Worm (Caenorhabditis elegans): Measurements from ENCODE around the gene hrg-6.
"Not testable (repeated sequence)": the region's sequence is repeated elsewhere in the genome, so short reads cannot be mapped to it uniquely, and the experiment has no call there.

hrg-6 gene

ce11 chrIV:11032288-11032687 is at the start of gene hrg-6:
Gene hrg-6, plus strand, starts transcription at chrIV:11032588.
- TF ChIP-seq unc-62 (GFP tag; optimal IDR thresholded peaks at IDR 0.05), result no peak

- no peak for TF ChIP-seq unc-62 (GFP tag; optimal IDR thresholded peaks at IDR 0.05)
Observed at ce11 chrIV:10985568-10986035, 46.8 kb upstream of the hrg-6 start, which contains the start of gene cyb-2.1. Gene cyb-2.1, plus strand, starts transcription at chrIV:10985985.

- not testable (repeated sequence) for TF ChIP-seq unc-62 (GFP tag; optimal IDR thresholded peaks at IDR 0.05)
Observed at ce11 chrIV:10987342-10987945, 44.9 kb upstream of the hrg-6 start, which contains the start of gene Y43E12A.3. Gene Y43E12A.3, plus strand, starts transcription at chrIV:10987895.

- no peak for TF ChIP-seq unc-62 (GFP tag; optimal IDR thresholded peaks at IDR 0.05)
Observed at ce11 chrIV:10990699-10991098, 41.7 kb upstream of the hrg-6 start, which contains the start of gene F13H10.5. Gene F13H10.5, plus strand, starts transcription at chrIV:10990999.

- no peak for TF ChIP-seq unc-62 (GFP tag; optimal IDR thresholded peaks at IDR 0.05)
Observed at ce11 chrIV:11001614-11002013, 30.8 kb upstream of the hrg-6 start, which contains the start of gene F13H10.9. Gene F13H10.9, plus strand, starts transcription at chrIV:11001914.

ce11 chrIV:11004273-11004672 is 28.1 kb upstream of the hrg-6 start, which contains the start of gene F13H10.1:
Gene F13H10.1, plus strand, starts transcription at chrIV:11004573.
- TF ChIP-seq unc-62 (GFP tag; optimal IDR thresholded peaks at IDR 0.05), result no peak

- no peak for TF ChIP-seq unc-62 (GFP tag; optimal IDR thresholded peaks at IDR 0.05)
Observed at ce11 chrIV:11006383-11006782, 26.0 kb upstream of the hrg-6 start.

- no peak for TF ChIP-seq unc-62 (GFP tag; optimal IDR thresholded peaks at IDR 0.05)
Observed at ce11 chrIV:11006868-11007267, 25.5 kb upstream of the hrg-6 start.

ce11 chrIV:11008255-11008654 is 24.1 kb upstream of the hrg-6 start:
- TF ChIP-seq unc-62 (GFP tag; optimal IDR thresholded peaks at IDR 0.05), result no peak

- TF ChIP-seq unc-62 (GFP tag; optimal IDR thresholded peaks at IDR 0.05), result no peak
Observed at ce11 chrIV:11008996-11009395, 23.4 kb upstream of the hrg-6 start, which contains the start of gene F13H10.6. Gene F13H10.6, plus strand, starts transcription at chrIV:11009296.

ce11 chrIV:11009928-11010327 is 22.5 kb upstream of the hrg-6 start:
- no peak for TF ChIP-seq unc-62 (GFP tag; optimal IDR thresholded peaks at IDR 0.05)

ce11 chrIV:11011920-11012319 is 20.5 kb upstream of the hrg-6 start, which contains the start of gene ndx-9:
Gene ndx-9, minus strand, starts transcription at chrIV:11012020.
- no peak for TF ChIP-seq unc-62 (GFP tag; optimal IDR thresholded peaks at IDR 0.05)

- no peak for TF ChIP-seq unc-62 (GFP tag; optimal IDR thresholded peaks at IDR 0.05)
Observed at ce11 chrIV:11015881-11016280, 16.5 kb upstream of the hrg-6 start, which contains the start of gene F13H10.3. Gene F13H10.3, minus strand, starts transcription at chrIV:11015953.

- TF ChIP-seq unc-62 (GFP tag; optimal IDR thresholded peaks at IDR 0.05), result no peak
Observed at ce11 chrIV:11019962-11020550, 12.3 kb upstream of the hrg-6 start, which contains the start of gene F13H10.8. Gene F13H10.8, plus strand, starts transcription at chrIV:11020517.

- TF ChIP-seq unc-62 (GFP tag; optimal IDR thresholded peaks at IDR 0.05), result no peak
Observed at ce11 chrIV:11021512-11022268, 10.7 kb upstream of the hrg-6 start, which contains the start of gene mogs-1. Gene mogs-1, minus strand, starts transcription at chrIV:11021928.

ce11 chrIV:11022303-11022702 is 10.1 kb upstream of the hrg-6 start, which contains the start of gene alh-3:
Gene alh-3, plus strand, starts transcription at chrIV:11022603.
- no peak for TF ChIP-seq unc-62 (GFP tag; optimal IDR thresholded peaks at IDR 0.05)

All from whole organism, dauer.